Worm (Caenorhabditis elegans) whole organism, L1 larva: Measurements from ENCODE around the gene C49C3.7.

Experiments
- aha-1 ChIP-seq: fragments of 150-350 bp; optimal IDR thresholded peaks from 2 replicates; lab custom pipeline; 2014; ENCODE audit warnings: missing biosample characterization, missing genetic modification characterization
- ama-1 ChIP-seq: fragments of 150-350 bp; optimal IDR thresholded peaks from 2 replicates; lab custom pipeline; 2014
- egl-27 ChIP-seq, 2 experiments: fragments of 150-350 bp in 1 of 2; sonication (generic microtip); optimal IDR thresholded peaks; 3 replicates each; lab custom pipeline; 2017 to 2018; ENCODE audit warnings: missing biosample characterization in 2 of 2, missing genetic modification characterization in 2 of 2, missing genetic modification reagents in 2 of 2
- fkh-10 ChIP-seq: sonication (generic microtip); optimal IDR thresholded peaks from 2 replicates; lab custom pipeline; 2017; ENCODE audit warnings: missing biosample characterization, missing genetic modification reagents, missing genetic modification characterization
- fos-1 ChIP-seq: fragments of 150-350 bp; optimal IDR thresholded peaks from 2 replicates; lab custom pipeline; 2014; ENCODE audit warnings: missing biosample characterization, missing genetic modification characterization
- lin-15B ChIP-seq: fragments of 150-350 bp; sonication (generic microtip); optimal IDR thresholded peaks from 3 replicates; lab custom pipeline; 2014; ENCODE audit warnings: missing biosample characterization, missing genetic modification characterization
- nhr-11 ChIP-seq: fragments of 150-350 bp; optimal IDR thresholded peaks from 2 replicates; lab custom pipeline; 2014; ENCODE audit warnings: missing biosample characterization, missing genetic modification characterization
- pag-3 ChIP-seq: sonication (generic microtip); optimal IDR thresholded peaks from 2 replicates; lab custom pipeline; 2017; ENCODE audit warnings: missing genetic modification characterization, mild to moderate bottlenecking, missing compliant biosample characterization, antibody characterized with exemption, borderline replicate concordance; ENCODE audit not compliant: insufficient read depth
- snu-23 ChIP-seq: sonication (generic microtip); optimal IDR thresholded peaks from 2 replicates; lab custom pipeline; 2016; ENCODE audit warnings: missing genetic modification characterization, missing compliant biosample characterization
- sptf-1 ChIP-seq: fragments of 150-350 bp; optimal IDR thresholded peaks from 2 replicates; lab custom pipeline; 2014; ENCODE audit warnings: missing biosample characterization, missing genetic modification characterization
- unc-62 ChIP-seq: fragments of 150-350 bp; optimal IDR thresholded peaks from 2 replicates; lab custom pipeline; 2014; ENCODE audit warnings: missing biosample characterization, missing genetic modification reagents, missing genetic modification characterization
- ztf-4 ChIP-seq: fragments of 150-350 bp; optimal IDR thresholded peaks from 2 replicates; lab custom pipeline; 2014; ENCODE audit warnings: missing biosample characterization, missing genetic modification characterization

- TF ChIP-seq ama-1 (lab: Kevin White, UChicago) (no peak), lin-15B (tag; lab: Kevin White, UChicago) (no peak), sptf-1 (tag; lab: Kevin White, UChicago) (no peak), nhr-11 (tag; lab: Kevin White, UChicago) (no peak), ztf-4 (tag; lab: Kevin White, UChicago) (no peak), aha-1 (tag; lab: Kevin White, UChicago) (no peak), unc-62 (GFP tag; lab: Kevin White, UChicago) (no peak), egl-27 (tag; optimal IDR thresholded peaks at IDR 0.05; lab: Kevin White, UChicago) (no peak), fos-1 (tag; lab: Kevin White, UChicago) (no peak), fkh-10 (GFP tag; lab: Kevin White, UChicago) (no peak), pag-3 (tag; lab: Kevin White, UChicago) (no peak), snu-23 (GFP tag; lab: Kevin White, UChicago) (no peak)
Measured at ce11 chrIV:17383046-17383445, 50.7 kb downstream of the C49C3.7 start, which contains the start of gene C30H6.12.
